Fruit fly (Drosophila melanogaster) whole organism, prepupa: Measurements from ENCODE around the gene Mst89B.
A peak's percentile ranks its signal among the peaks of the same experiment; 100 is the strongest.

Experiments
- Blimp-1 ChIP-seq: fragments of 200-800 bp; sonication (Bioruptor generic); optimal IDR thresholded peaks from 3 replicates; lab custom pipeline; 2017; ENCODE audit warnings: missing biosample characterization, missing genetic modification characterization, mild to moderate bottlenecking, moderate library complexity, missing genetic modification reagents
- CG10631 ChIP-seq: fragments of 200-800 bp; sonication (Bioruptor generic); optimal IDR thresholded peaks from 2 replicates; lab custom pipeline; 2016; ENCODE audit warnings: missing biosample characterization, missing genetic modification characterization
- CG10669 ChIP-seq: fragments of 200-800 bp; sonication (Bioruptor generic); optimal IDR thresholded peaks from 3 replicates; lab custom pipeline; 2018; ENCODE audit warnings: missing biosample characterization, mild to moderate bottlenecking, missing genetic modification characterization, moderate library complexity
- CG11294 ChIP-seq: fragments of 200-800 bp; sonication (Bioruptor generic); IDR thresholded peaks from 2 replicates; pipeline ENCODE4 v1.3.6; 2022; ENCODE audit warnings: missing biosample characterization, missing genetic modification characterization
- CG11902 ChIP-seq: fragments of 200-800 bp; sonication (Bioruptor generic); optimal IDR thresholded peaks from 3 replicates; lab custom pipeline; 2016; ENCODE audit warnings: missing biosample characterization, missing genetic modification characterization
- CG15336 ChIP-seq: fragments of 200-800 bp; sonication (Bioruptor generic); IDR thresholded peaks from 2 replicates; pipeline ENCODE4 v1.3.6; 2022; ENCODE audit warnings: missing biosample characterization, missing genetic modification characterization
- CG1621 ChIP-seq: fragments of 200-800 bp; sonication (Bioruptor generic); optimal IDR thresholded peaks from 3 replicates; lab custom pipeline; 2018; ENCODE audit warnings: missing biosample characterization, mild to moderate bottlenecking, missing genetic modification characterization
- CG16779 ChIP-seq: fragments of 200-800 bp; sonication (Bioruptor generic); optimal IDR thresholded peaks from 3 replicates; lab custom pipeline; 2017; ENCODE audit warnings: missing biosample characterization, mild to moderate bottlenecking, missing genetic modification characterization
- CG32006 ChIP-seq: fragments of 200-800 bp; sonication (Bioruptor generic); optimal IDR thresholded peaks from 3 replicates; lab custom pipeline; 2017; ENCODE audit warnings: missing biosample characterization, mild to moderate bottlenecking, missing genetic modification characterization
- CG34406 ChIP-seq: fragments of 200-800 bp; sonication (Bioruptor generic); optimal IDR thresholded peaks from 3 replicates; lab custom pipeline; 2016; ENCODE audit warnings: missing biosample characterization, missing genetic modification characterization
- CG6163 ChIP-seq: fragments of 200-800 bp; sonication (Bioruptor generic); IDR thresholded peaks from 3 replicates; pipeline ENCODE4 v1.3.6; 2022; ENCODE audit warnings: missing biosample characterization, missing genetic modification characterization
- CG6792 ChIP-seq: fragments of 200-800 bp; sonication (Bioruptor generic); optimal IDR thresholded peaks from 3 replicates; lab custom pipeline; 2016; ENCODE audit warnings: missing biosample characterization, missing genetic modification characterization
- CG6808 ChIP-seq: fragments of 200-800 bp; sonication (Bioruptor generic); optimal IDR thresholded peaks from 3 replicates; lab custom pipeline; 2017; ENCODE audit warnings: missing biosample characterization, missing genetic modification characterization, mild to moderate bottlenecking, moderate library complexity, missing genetic modification reagents
- CG6854 ChIP-seq: fragments of 200-800 bp; sonication (Bioruptor generic); optimal IDR thresholded peaks from 2 replicates; lab custom pipeline; 2017; ENCODE audit warnings: missing biosample characterization, mild to moderate bottlenecking, missing genetic modification characterization
- CG7368 ChIP-seq: fragments of 200-800 bp; sonication (Bioruptor generic); optimal IDR thresholded peaks from 3 replicates; lab custom pipeline; 2016; ENCODE audit warnings: missing biosample characterization, missing genetic modification characterization
- CG8119 ChIP-seq: fragments of 200-800 bp; sonication (Bioruptor generic); IDR thresholded peaks from 3 replicates; pipeline ENCODE4 v1.3.6; 2022; ENCODE audit warnings: missing biosample characterization, missing genetic modification characterization
- CG8632 ChIP-seq: fragments of 200-800 bp; sonication (Bioruptor generic); optimal IDR thresholded peaks from 3 replicates; lab custom pipeline; 2016; ENCODE audit warnings: missing biosample characterization, missing genetic modification characterization
- CG9139 ChIP-seq: fragments of 200-800 bp; sonication (Bioruptor generic); optimal IDR thresholded peaks from 3 replicates; lab custom pipeline; 2017; ENCODE audit warnings: missing biosample characterization, mild to moderate bottlenecking, missing genetic modification characterization
- Eip75B ChIP-seq: fragments of 200-800 bp; sonication (Bioruptor generic); optimal IDR thresholded peaks from 3 replicates; lab custom pipeline; 2016; ENCODE audit warnings: missing biosample characterization, missing genetic modification characterization
- Eip78C ChIP-seq: fragments of 200-800 bp; sonication (Bioruptor generic); peaks from one replicate; lab custom pipeline; 2016; ENCODE audit warnings: missing biosample characterization, missing genetic modification characterization
- Eip93F ChIP-seq: fragments of 200-800 bp; sonication (Bioruptor generic); optimal IDR thresholded peaks from 2 replicates; lab custom pipeline; 2016; ENCODE audit warnings: missing biosample characterization, mild to moderate bottlenecking, missing genetic modification characterization
- Gug ChIP-seq: fragments of 200-800 bp; sonication (Bioruptor generic); IDR thresholded peaks from 2 replicates; pipeline ENCODE4 v1.3.6; 2022; ENCODE audit warnings: missing biosample characterization, missing genetic modification characterization
- Hr38 ChIP-seq: sonication (Bioruptor generic); optimal IDR thresholded peaks from 2 replicates; lab custom pipeline; 2016; ENCODE audit warnings: missing biosample characterization, missing genetic modification characterization
- Hr39 ChIP-seq: fragments of 200-800 bp; sonication (Bioruptor generic); optimal IDR thresholded peaks from 2 replicates; lab custom pipeline; 2016; ENCODE audit warnings: missing biosample characterization, missing genetic modification characterization
- Lpt ChIP-seq: fragments of 200-800 bp; sonication (Bioruptor generic); optimal IDR thresholded peaks from 3 replicates; lab custom pipeline; 2016; ENCODE audit warnings: missing biosample characterization, missing genetic modification characterization
- Smox ChIP-seq: fragments of 200-800 bp; sonication (Bioruptor generic); optimal IDR thresholded peaks from 3 replicates; lab custom pipeline; 2016; ENCODE audit warnings: missing biosample characterization, missing genetic modification characterization
- Sox14 ChIP-seq: fragments of 200-800 bp; sonication (Bioruptor generic); optimal IDR thresholded peaks from 3 replicates; lab custom pipeline; 2016; ENCODE audit warnings: missing biosample characterization, missing genetic modification characterization
- Sox15 ChIP-seq: fragments of 200-800 bp; sonication (Bioruptor generic); optimal IDR thresholded peaks from 3 replicates; lab custom pipeline; 2016; ENCODE audit warnings: missing biosample characterization, missing genetic modification characterization
- acj6 ChIP-seq: fragments of 200-800 bp; sonication (Bioruptor generic); optimal IDR thresholded peaks from 3 replicates; lab custom pipeline; 2016; ENCODE audit warnings: missing biosample characterization, missing genetic modification characterization
- cyc ChIP-seq: fragments of 200-800 bp; sonication (Bioruptor generic); optimal IDR thresholded peaks from 3 replicates; lab custom pipeline; 2016; ENCODE audit warnings: missing biosample characterization, missing genetic modification characterization
- dsx ChIP-seq: fragments of 200-800 bp; optimal IDR thresholded peaks from 3 replicates; lab custom pipeline; 2019; ENCODE audit warnings: missing biosample characterization, mild to moderate bottlenecking, missing genetic modification characterization, moderate library complexity; ENCODE audit not compliant: poor library complexity, severe bottlenecking
- eg ChIP-seq: fragments of 200-800 bp; sonication (Bioruptor generic); IDR thresholded peaks from 3 replicates; pipeline ENCODE4 v1.3.6; 2022; ENCODE audit warnings: missing biosample characterization, missing genetic modification characterization
- fd85E ChIP-seq: fragments of 200-800 bp; sonication (Bioruptor generic); optimal IDR thresholded peaks from 3 replicates; lab custom pipeline; 2016; ENCODE audit warnings: missing biosample characterization, missing genetic modification characterization
- fkh ChIP-seq: fragments of 200-800 bp; sonication (Bioruptor generic); optimal IDR thresholded peaks from 3 replicates; lab custom pipeline; 2017; ENCODE audit warnings: missing biosample characterization, mild to moderate bottlenecking, missing genetic modification characterization, moderate library complexity
- lz ChIP-seq: fragments of 200-800 bp; sonication (Bioruptor generic); optimal IDR thresholded peaks from 3 replicates; lab custom pipeline; 2016; ENCODE audit warnings: missing biosample characterization, missing genetic modification characterization
- net ChIP-seq: fragments of 200-800 bp; sonication (Bioruptor generic); optimal IDR thresholded peaks from 3 replicates; lab custom pipeline; 2016; ENCODE audit warnings: missing biosample characterization, missing genetic modification characterization
- pdm3 ChIP-seq: fragments of 200-800 bp; sonication (Bioruptor generic); optimal IDR thresholded peaks from 3 replicates; lab custom pipeline; 2016; ENCODE audit warnings: missing biosample characterization, missing genetic modification characterization
- salr ChIP-seq, 2 experiments: fragments of 200-800 bp; sonication (Bioruptor generic); optimal IDR thresholded peaks; 3 replicates each; lab custom pipeline; 2016 to 2018; ENCODE audit warnings: missing biosample characterization in 2 of 2, missing genetic modification characterization in 2 of 2, mild to moderate bottlenecking in 1 of 2
- ss ChIP-seq, 2 experiments: fragments of 200-800 bp; sonication (Bioruptor generic); optimal IDR thresholded peaks; 2 replicates in 1 of 2; 3 replicates in 1 of 2; lab custom pipeline; 2017 to 2018; ENCODE audit warnings: mild to moderate bottlenecking in 2 of 2, missing biosample characterization in 2 of 2, missing genetic modification characterization in 2 of 2, moderate library complexity in 1 of 2
- svp ChIP-seq: fragments of 200-800 bp; sonication (Bioruptor generic); peaks from one replicate; lab custom pipeline; 2016; ENCODE audit warnings: missing biosample characterization, missing genetic modification characterization
- topi ChIP-seq: fragments of 200-800 bp; sonication (Bioruptor generic); optimal IDR thresholded peaks from 3 replicates; lab custom pipeline; 2016; ENCODE audit warnings: missing biosample characterization, missing genetic modification characterization
- vri ChIP-seq: fragments of 200-800 bp; sonication (Bioruptor generic); optimal IDR thresholded peaks from 3 replicates; lab custom pipeline; 2016; ENCODE audit warnings: missing biosample characterization, mild to moderate bottlenecking, missing genetic modification characterization

The Mst89B gene

DNA sequence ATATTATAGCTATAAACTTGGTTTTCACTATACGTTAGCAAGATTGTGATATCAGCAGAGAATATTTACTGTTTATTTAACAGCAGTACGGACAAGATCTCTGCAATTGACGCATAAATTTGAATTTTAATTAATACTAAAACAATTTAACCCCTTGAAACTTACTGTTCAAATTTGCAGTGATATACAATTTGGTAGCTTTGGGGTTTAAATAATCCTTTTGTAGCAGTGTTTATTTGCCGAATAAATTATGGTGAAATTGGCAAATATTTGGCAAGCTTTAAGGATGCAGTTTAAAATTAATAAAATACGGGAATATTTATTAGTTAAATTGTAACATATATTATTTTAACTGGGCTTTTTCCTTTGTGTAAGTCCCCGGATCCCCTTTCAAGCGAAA lies 49.4 kb upstream of the Mst89B start (continued):
- TF ChIP-seq CG1621 (no peak), Lpt (no peak), vri (GFP tag; lab: Kevin White, UChicago) (no peak), fd85E (GFP tag; lab: Kevin White, UChicago) (no peak), CG10669 (GFP tag; lab: Kevin White, UChicago) (peak; percentile 37), acj6 (GFP tag; lab: Kevin White, UChicago) (peak; percentile 37), CG11294 (GFP tag; lab: Robert Waterston, UW) (no peak), CG6163 (GFP tag; lab: Robert Waterston, UW) (no peak), CG8119 (no peak), Sox15 (GFP tag; lab: Kevin White, UChicago) (peak; percentile 7), Hr38 (GFP tag; lab: Kevin White, UChicago) (no peak), CG6854 (GFP tag; lab: Kevin White, UChicago) (no peak), CG15336 (no peak), topi (GFP tag; lab: Kevin White, UChicago) (peak; percentile 46), net (GFP tag; lab: Kevin White, UChicago) (peak; percentile 12), CG34406 (GFP tag; lab: Kevin White, UChicago) (peak; percentile 36)

DNA sequence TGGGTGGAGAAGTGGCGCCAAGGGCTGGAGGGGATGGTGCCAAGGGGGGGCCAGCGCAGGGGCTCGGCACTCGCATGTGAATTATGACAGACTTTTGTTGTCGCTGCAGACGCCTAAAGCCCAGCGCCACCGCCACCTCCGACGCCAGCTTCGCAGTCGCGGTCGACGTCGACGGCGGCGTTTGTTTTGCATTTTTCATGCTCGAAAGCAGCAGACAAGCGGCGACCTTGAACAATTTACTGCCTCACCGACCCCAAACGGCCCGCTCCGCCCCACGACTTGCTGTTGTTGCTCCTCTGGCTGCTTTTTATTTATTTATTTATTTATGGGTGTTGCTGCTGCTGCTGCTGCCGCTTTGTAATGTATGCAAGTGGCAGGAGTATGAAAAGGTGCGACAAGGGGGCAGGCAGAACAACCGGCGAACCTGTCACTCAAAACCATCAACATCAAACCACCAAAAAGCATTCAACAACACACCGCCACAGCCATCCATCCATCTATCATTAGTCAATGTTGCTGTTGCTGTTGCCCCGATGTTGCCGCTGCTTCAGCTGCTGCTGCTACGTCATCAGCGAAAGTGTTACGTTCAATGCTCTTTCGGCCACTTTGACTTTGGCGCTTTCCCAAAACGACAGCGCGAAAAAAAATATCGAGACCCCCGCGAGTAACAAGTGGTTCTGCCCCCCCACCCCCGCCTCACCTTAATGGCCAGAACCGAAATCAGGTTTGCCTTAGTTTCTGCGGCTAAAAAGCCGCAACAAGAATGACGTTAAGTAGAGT lies 48.4 kb upstream of the Mst89B start:
- TF ChIP-seq Eip78C (GFP tag; lab: Kevin White, UChicago) (peak; percentile 17), Blimp-1 (GFP tag; lab: Kevin White, UChicago) (peak; percentile 89), CG9139 (GFP tag; lab: Kevin White, UChicago) (no peak), Lpt (no peak), cyc (GFP tag; lab: Kevin White, UChicago) (no peak), eg (0 out of 3 replicates have a peak, but pooled peaks have one; percentile 10), vri (GFP tag; lab: Kevin White, UChicago) (no peak), CG34406 (GFP tag; lab: Kevin White, UChicago) (no peak), ss (GFP tag; optimal IDR thresholded peaks at IDR 0.05; lab: Kevin White, UChicago) (no peak), CG6163 (GFP tag; lab: Robert Waterston, UW) (no peak), topi (GFP tag; lab: Kevin White, UChicago) (no peak), salr (GFP tag; optimal IDR thresholded peaks at IDR 0.05; lab: Kevin White, UChicago) (peak; percentile 5 to 7), CG11902 (no peak), lz (GFP tag; lab: Kevin White, UChicago) (no peak), dsx (GFP tag; lab: Kevin White, UChicago) (no peak), CG7368 (GFP tag; lab: Kevin White, UChicago) (no peak), Smox (GFP tag; lab: Kevin White, UChicago) (no peak), fkh (GFP tag; lab: Kevin White, UChicago) (no peak), CG6792 (GFP tag; lab: Kevin White, UChicago) (no peak)

DNA sequence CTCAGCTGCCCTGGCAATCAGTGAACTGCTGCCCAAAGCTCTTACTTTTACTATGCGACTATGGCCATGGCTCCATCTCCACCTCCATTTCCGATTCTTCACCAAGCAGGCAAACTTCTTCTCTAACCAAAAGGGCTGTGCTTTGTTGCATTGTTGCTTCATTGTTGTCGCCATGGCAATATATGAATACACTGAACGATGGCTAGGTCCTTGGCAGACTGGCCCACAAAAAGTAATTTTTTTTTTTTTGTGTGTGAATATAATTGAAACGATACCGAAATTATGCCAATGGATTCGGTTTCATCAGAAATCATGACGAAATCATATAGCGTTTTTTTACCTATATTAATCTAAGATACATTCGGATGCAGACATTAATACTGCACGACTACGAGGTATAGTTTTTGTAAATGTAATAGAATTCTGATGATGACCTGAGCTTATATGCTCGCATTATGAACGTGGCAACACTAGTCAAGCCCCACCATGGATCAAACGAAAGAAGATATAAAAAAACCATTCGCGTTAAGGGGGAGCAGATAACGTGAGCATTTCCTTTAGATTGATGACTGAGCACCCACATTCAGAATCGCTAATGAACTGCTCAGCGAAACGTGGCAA lies 46.7 kb upstream of the Mst89B start:
- TF ChIP-seq Eip78C (GFP tag; lab: Kevin White, UChicago) (peak; percentile 67), Eip75B (GFP tag; lab: Kevin White, UChicago) (no peak), CG6808 (GFP tag; lab: Kevin White, UChicago) (no peak), Hr39 (GFP tag; lab: Kevin White, UChicago) (no peak), CG16779 (tag; lab: Kevin White, UChicago) (no peak), CG32006 (peak; percentile 29), Gug (GFP tag; lab: Robert Waterston, UW) (no peak), CG15336 (peak; percentile 8; the same call in 1 of the 2 replicates), CG10669 (GFP tag; lab: Kevin White, UChicago) (no peak), Smox (GFP tag; lab: Kevin White, UChicago) (no peak), svp (GFP tag; lab: Kevin White, UChicago) (peak; percentile 67), Eip93F (GFP tag; lab: Kevin White, UChicago) (no peak), CG8632 (GFP tag; lab: Kevin White, UChicago) (no peak), Sox14 (GFP tag; lab: Kevin White, UChicago) (no peak), CG10631 (no peak), CG8119 (no peak), net (GFP tag; lab: Kevin White, UChicago) (no peak), pdm3 (GFP tag; lab: Kevin White, UChicago) (no peak), lz (GFP tag; lab: Kevin White, UChicago) (no peak), CG6163 (GFP tag; lab: Robert Waterston, UW) (no peak), Blimp-1 (GFP tag; lab: Kevin White, UChicago) (no peak)
- TF ChIP-seq, all 60 proteins: peak for 4
